Comparison of ENCODE assay signal across 4 worm cellular contexts in genomic region chrIV:393409-393930, ce11.
TF ChIP-seq lines count a peak whose summit lies in the region.

Gene T07A9.15 (minus strand): TSS chrIV:393546.
Gene nog-1 (plus strand): TSS chrIV:393880.

TF ChIP-seq in whole organism, L2 larva, 48 proteins besides CTCF, POLR2A, EP300 and RAD21 (continues in another document):
- TF ChIP-seq unc-55 (GFP tag; optimal IDR thresholded peaks at IDR 0.05; lab: Kevin White, UChicago) (peak; percentile 86), ztf-11 (tag; optimal IDR thresholded peaks at IDR 0.05; lab: Kevin White, UChicago) (no peak), R02D3.7 (tag; optimal IDR thresholded peaks at IDR 0.05; lab: Kevin White, UChicago) (no peak), elt-1 (tag; optimal IDR thresholded peaks at IDR 0.05; lab: Kevin White, UChicago) (no peak), nhr-6 (tag; optimal IDR thresholded peaks at IDR 0.05; lab: Kevin White, UChicago) (peak; percentile 2), skn-1 (tag; optimal IDR thresholded peaks at IDR 0.05; lab: Kevin White, UChicago) (no peak), nhr-237 (tag; optimal IDR thresholded peaks at IDR 0.05; lab: Kevin White, UChicago) (no peak), mdl-1 (tag; optimal IDR thresholded peaks at IDR 0.05; lab: Kevin White, UChicago) (no peak), crh-2 (tag; optimal IDR thresholded peaks at IDR 0.05; lab: Kevin White, UChicago) (peak; percentile 71), lin-39 (tag; optimal IDR thresholded peaks at IDR 0.05; lab: Kevin White, UChicago) (no peak), ceh-16 (tag; optimal IDR thresholded peaks at IDR 0.05; lab: Kevin White, UChicago) (no peak), ztf-1 (GFP tag; conservative IDR thresholded peaks at IDR 0.05; lab: Robert Waterston, UW) (no peak), peb-1 (tag; optimal IDR thresholded peaks at IDR 0.05; lab: Kevin White, UChicago) (no peak), dmd-4 (tag; optimal IDR thresholded peaks at IDR 0.05; lab: Kevin White, UChicago) (no peak), nhr-10 (tag; optimal IDR thresholded peaks at IDR 0.05; lab: Kevin White, UChicago) (no peak), sma-3 (GFP tag; optimal IDR thresholded peaks at IDR 0.05; lab: Kevin White, UChicago) (peak; percentile 58), aly-2 (tag; optimal IDR thresholded peaks at IDR 0.05; lab: Kevin White, UChicago) (no peak), egl-27 (tag; optimal IDR thresholded peaks at IDR 0.05; lab: Kevin White, UChicago) (no peak), nhr-77 (tag; optimal IDR thresholded peaks at IDR 0.05; lab: Kevin White, UChicago) (no peak), ztf-4 (tag; optimal IDR thresholded peaks at IDR 0.05; lab: Kevin White, UChicago) (no peak), nhr-12 (tag; optimal IDR thresholded peaks at IDR 0.05; lab: Kevin White, UChicago) (no peak), ceh-82 (tag; optimal IDR thresholded peaks at IDR 0.05; lab: Kevin White, UChicago) (no peak), nhr-11 (tag; optimal IDR thresholded peaks at IDR 0.05; lab: Kevin White, UChicago) (no peak), blmp-1 (tag; optimal IDR thresholded peaks at IDR 0.05; lab: Kevin White, UChicago; ENCODE audit: insufficient read depth) (peak; percentile 3)

TF ChIP-seq in whole organism, L4 larva, 104 proteins besides CTCF, POLR2A, EP300 and RAD21 (continues in another document):
- TF ChIP-seq nhr-6 (tag; optimal IDR thresholded peaks at IDR 0.05; lab: Kevin White, UChicago) = peak; percentile 66
- 0 out of 2 replicates have a peak, but pooled peaks have one; percentile 22 for TF ChIP-seq vab-7 (GFP tag; IDR thresholded peaks at IDR 0.05; lab: Robert Waterston, UW)
- peak; percentile 88 for TF ChIP-seq mes-2 (tag; optimal IDR thresholded peaks at IDR 0.05; lab: Kevin White, UChicago; ENCODE audit: poor library complexity, severe bottlenecking)
- peak; percentile 92 for TF ChIP-seq hlh-30 (tag; optimal IDR thresholded peaks at IDR 0.05; lab: Kevin White, UChicago; ENCODE audit: insufficient read depth)
- no peak for TF ChIP-seq nhr-48 (tag; optimal IDR thresholded peaks at IDR 0.05; lab: Kevin White, UChicago)
- TF ChIP-seq dmd-6 (GFP tag; IDR thresholded peaks at IDR 0.05; lab: Robert Waterston, UW) = peak; percentile 31; the same call in 1 of the 2 replicates
- TF ChIP-seq ceh-44 (GFP tag; IDR thresholded peaks at IDR 0.05; lab: Robert Waterston, UW) = no peak
- peak; percentile 27 for TF ChIP-seq nhr-11 (tag; optimal IDR thresholded peaks at IDR 0.05; lab: Kevin White, UChicago)
- TF ChIP-seq unc-39 (tag; optimal IDR thresholded peaks at IDR 0.05; lab: Kevin White, UChicago) = no peak
- TF ChIP-seq dve-1 (tag; optimal IDR thresholded peaks at IDR 0.05; lab: Kevin White, UChicago; ENCODE audit: insufficient read depth) = peak; percentile 33
- peak in 1 of 2 experiments; percentile 27 for TF ChIP-seq hif-1 (tag; optimal IDR thresholded peaks at IDR 0.05; lab: Kevin White, UChicago)
- peak; percentile 63 for TF ChIP-seq dpl-1 (GFP tag; optimal IDR thresholded peaks at IDR 0.05; lab: Kevin White, UChicago)
- TF ChIP-seq dmd-8 (GFP tag; IDR thresholded peaks at IDR 0.05; lab: Robert Waterston, UW) = no peak
- TF ChIP-seq mep-1 (tag; optimal IDR thresholded peaks at IDR 0.05; lab: Kevin White, UChicago) = peak; percentile 68
- peak; percentile 65 for TF ChIP-seq lin-38 (GFP tag; IDR thresholded peaks at IDR 0.05; lab: Robert Waterston, UW)
- peak; percentile 40 for TF ChIP-seq nhr-25 (tag; optimal IDR thresholded peaks at IDR 0.05; lab: Kevin White, UChicago; ENCODE audit: borderline replicate concordance, insufficient read depth)
- peak; percentile 27 for TF ChIP-seq hlh-11 (tag; optimal IDR thresholded peaks at IDR 0.05; lab: Kevin White, UChicago)
- peak; percentile 18 for TF ChIP-seq duxl-1 (tag; optimal IDR thresholded peaks at IDR 0.05; lab: Kevin White, UChicago; ENCODE audit: poor library complexity)
- 0 out of 2 replicates have a peak, but pooled peaks have one; percentile 19 for TF ChIP-seq arid-1 (GFP tag; conservative IDR thresholded peaks at IDR 0.05; lab: Robert Waterston, UW)
- TF ChIP-seq nhr-41 (GFP tag; IDR thresholded peaks at IDR 0.05; lab: Robert Waterston, UW) = no peak
- no peak for TF ChIP-seq zip-11 (GFP tag; IDR thresholded peaks at IDR 0.05; lab: Robert Waterston, UW)
- peak; percentile 93 to 99 for TF ChIP-seq lsy-2 (tag; optimal IDR thresholded peaks at IDR 0.05; lab: Kevin White, UChicago)

TF ChIP-seq in whole organism, late embryonic, 69 proteins besides CTCF, POLR2A, EP300 and RAD21:
- no peak for TF ChIP-seq che-1 (tag; optimal IDR thresholded peaks at IDR 0.05; lab: Kevin White, UChicago)
- no peak for TF ChIP-seq lim-6 (tag; optimal IDR thresholded peaks at IDR 0.05; lab: Kevin White, UChicago)
- TF ChIP-seq pax-1 (tag; optimal IDR thresholded peaks at IDR 0.05; lab: Kevin White, UChicago) = no peak
- TF ChIP-seq pat-9 (tag; optimal IDR thresholded peaks at IDR 0.05; lab: Kevin White, UChicago) = no peak
- peak; percentile 8 for TF ChIP-seq elt-2 (tag; optimal IDR thresholded peaks at IDR 0.05; lab: Kevin White, UChicago)
- TF ChIP-seq syd-9 (tag; optimal IDR thresholded peaks at IDR 0.05; lab: Kevin White, UChicago) = no peak
- TF ChIP-seq pha-2 (tag; optimal IDR thresholded peaks at IDR 0.05; lab: Kevin White, UChicago) = no peak
- TF ChIP-seq hlh-30 (tag; optimal IDR thresholded peaks at IDR 0.05; lab: Kevin White, UChicago; ENCODE audit: insufficient read depth) = peak; percentile 81
- no peak for TF ChIP-seq ceh-18 (tag; optimal IDR thresholded peaks at IDR 0.05; lab: Kevin White, UChicago)
- TF ChIP-seq zip-5 (tag; optimal IDR thresholded peaks at IDR 0.05; lab: Kevin White, UChicago) = no peak
- no peak for TF ChIP-seq ztf-16 (tag; optimal IDR thresholded peaks at IDR 0.05; lab: Kevin White, UChicago)
- TF ChIP-seq ttx-3 (tag; optimal IDR thresholded peaks at IDR 0.05; lab: Kevin White, UChicago) = peak; percentile 13
- TF ChIP-seq pros-1 (tag; optimal IDR thresholded peaks at IDR 0.05; lab: Kevin White, UChicago) = no peak
- TF ChIP-seq nfya-1 (tag; optimal IDR thresholded peaks at IDR 0.05; lab: Kevin White, UChicago) = peak; percentile 57
- no peak for TF ChIP-seq Y22D7AL.16 (tag; optimal IDR thresholded peaks at IDR 0.05; lab: Kevin White, UChicago)
- no peak for TF ChIP-seq sox-2 (GFP tag; IDR thresholded peaks at IDR 0.05; lab: Robert Waterston, UW)
- TF ChIP-seq rnt-1 (tag; optimal IDR thresholded peaks at IDR 0.05; lab: Kevin White, UChicago) = no peak
- TF ChIP-seq pqm-1 (tag; optimal IDR thresholded peaks at IDR 0.05; lab: Kevin White, UChicago) = no peak
- TF ChIP-seq mec-3 (tag; optimal IDR thresholded peaks at IDR 0.05; lab: Kevin White, UChicago; ENCODE audit: borderline replicate concordance) = no peak
- TF ChIP-seq sdc-2 (tag; optimal IDR thresholded peaks at IDR 0.05; lab: Kevin White, UChicago) = no peak
- TF ChIP-seq unc-42 (tag; optimal IDR thresholded peaks at IDR 0.05; lab: Kevin White, UChicago) = peak; percentile 13
- TF ChIP-seq C08G9.2 (tag; optimal IDR thresholded peaks at IDR 0.05; lab: Kevin White, UChicago) = no peak
- no peak for TF ChIP-seq C38D4.7 (GFP tag; optimal IDR thresholded peaks at IDR 0.05; lab: Kevin White, UChicago)
- TF ChIP-seq ceh-14 (tag; optimal IDR thresholded peaks at IDR 0.05; lab: Kevin White, UChicago) = peak; percentile 26
- TF ChIP-seq elt-4 (tag; optimal IDR thresholded peaks at IDR 0.05; lab: Kevin White, UChicago) = no peak

TF ChIP-seq in whole organism, mixed stage, embryonic, 35 proteins besides CTCF, POLR2A, EP300 and RAD21 (continues in another document):
- TF ChIP-seq lsy-2 (tag; optimal IDR thresholded peaks at IDR 0.05; lab: Kevin White, UChicago) (peak; percentile 98), nhr-2 (tag; optimal IDR thresholded peaks at IDR 0.05; lab: Kevin White, UChicago) (no peak), unc-120 (tag; optimal IDR thresholded peaks at IDR 0.05; lab: Kevin White, UChicago; ENCODE audit: poor library complexity, severe bottlenecking) (no peak), ceh-83 (GFP tag; optimal IDR thresholded peaks at IDR 0.05; lab: Kevin White, UChicago) (no peak), mep-1 (tag; optimal IDR thresholded peaks at IDR 0.05; lab: Kevin White, UChicago) (peak; percentile 65), ces-1 (GFP tag; optimal IDR thresholded peaks at IDR 0.05; lab: Kevin White, UChicago) (peak; percentile 67), ceh-43 (GFP tag; optimal IDR thresholded peaks at IDR 0.05; lab: Kevin White, UChicago) (no peak), elt-3 (tag; optimal IDR thresholded peaks at IDR 0.05; lab: Kevin White, UChicago) (no peak), ztf-11 (tag; optimal IDR thresholded peaks at IDR 0.05; lab: Kevin White, UChicago) (no peak), pha-4 (tag; optimal IDR thresholded peaks at IDR 0.05; lab: Kevin White, UChicago) (peak; percentile 71), lin-32 (GFP tag; optimal IDR thresholded peaks at IDR 0.05; lab: Kevin White, UChicago) (no peak), ham-2 (GFP tag; optimal IDR thresholded peaks at IDR 0.05; lab: Kevin White, UChicago) (no peak), unc-39 (tag; optimal IDR thresholded peaks at IDR 0.05; lab: Kevin White, UChicago) (no peak), ceh-39 (tag; optimal IDR thresholded peaks at IDR 0.05; lab: Kevin White, UChicago) (peak; percentile 5), sptf-1 (tag; optimal IDR thresholded peaks at IDR 0.05; lab: Kevin White, UChicago) (peak; percentile 34), unc-62 (GFP tag; optimal IDR thresholded peaks at IDR 0.05; lab: Kevin White, UChicago) (no peak), cnd-1 (tag; optimal IDR thresholded peaks at IDR 0.05; lab: Kevin White, UChicago) (no peak), tbx-8 (GFP tag; optimal IDR thresholded peaks at IDR 0.05; lab: Kevin White, UChicago) (no peak), nhr-237 (tag; optimal IDR thresholded peaks at IDR 0.05; lab: Kevin White, UChicago) (peak; percentile 58), nhr-76 (tag; optimal IDR thresholded peaks at IDR 0.05; lab: Kevin White, UChicago) (no peak), M03D4.4 (tag; optimal IDR thresholded peaks at IDR 0.05; lab: Kevin White, UChicago) (no peak), elt-1 (tag; optimal IDR thresholded peaks at IDR 0.05; lab: Kevin White, UChicago; ENCODE audit: borderline replicate concordance, insufficient read depth) (no peak), sem-2 (GFP tag; optimal IDR thresholded peaks at IDR 0.05; lab: Kevin White, UChicago) (no peak), mls-2 (tag; optimal IDR thresholded peaks at IDR 0.05; lab: Kevin White, UChicago) (no peak), mab-5 (tag; optimal IDR thresholded peaks at IDR 0.05; lab: Kevin White, UChicago) (no peak), bed-3 (GFP tag; optimal IDR thresholded peaks at IDR 0.05; lab: Kevin White, UChicago) (no peak), lin-13 (tag; optimal IDR thresholded peaks at IDR 0.05; lab: Kevin White, UChicago) (peak; percentile 13), nhr-12 (tag; optimal IDR thresholded peaks at IDR 0.05; lab: Kevin White, UChicago) (no peak), snpc-4 (tag; optimal IDR thresholded peaks at IDR 0.05; lab: Kevin White, UChicago) (no peak), zip-8 (tag; optimal IDR thresholded peaks at IDR 0.05; lab: Kevin White, UChicago) (no peak), flh-1 (GFP tag; optimal IDR thresholded peaks at IDR 0.05; lab: Kevin White, UChicago) (no peak), hlh-1 (tag; optimal IDR thresholded peaks at IDR 0.05; lab: Kevin White, UChicago) (no peak)
